Fruit fly (Drosophila melanogaster) whole organism, prepupa: ENCODE measurements around the gene Apt1.

Source experiments
- Blimp-1 ChIP-seq: fragments of 200-800 bp; sonication (Bioruptor generic); optimal IDR thresholded peaks from 3 replicates; lab custom pipeline; 2017; ENCODE audit warnings: missing biosample characterization, missing genetic modification characterization, mild to moderate bottlenecking, moderate library complexity, missing genetic modification reagents
- CG10631 ChIP-seq: fragments of 200-800 bp; sonication (Bioruptor generic); optimal IDR thresholded peaks from 2 replicates; lab custom pipeline; 2016; ENCODE audit warnings: missing biosample characterization, missing genetic modification characterization
- CG10669 ChIP-seq: fragments of 200-800 bp; sonication (Bioruptor generic); optimal IDR thresholded peaks from 3 replicates; lab custom pipeline; 2018; ENCODE audit warnings: missing biosample characterization, mild to moderate bottlenecking, missing genetic modification characterization, moderate library complexity
- CG11294 ChIP-seq: fragments of 200-800 bp; sonication (Bioruptor generic); IDR thresholded peaks from 2 replicates; pipeline ENCODE4 v1.3.6; 2022; ENCODE audit warnings: missing biosample characterization, missing genetic modification characterization
- CG11762 ChIP-seq: fragments of 200-800 bp; sonication (Bioruptor generic); optimal IDR thresholded peaks from 3 replicates; lab custom pipeline; 2016; ENCODE audit warnings: missing biosample characterization, missing genetic modification characterization; ENCODE audit not compliant: insufficient read depth
- CG15336 ChIP-seq: fragments of 200-800 bp; sonication (Bioruptor generic); IDR thresholded peaks from 2 replicates; pipeline ENCODE4 v1.3.6; 2022; ENCODE audit warnings: missing biosample characterization, missing genetic modification characterization
- CG1621 ChIP-seq: fragments of 200-800 bp; sonication (Bioruptor generic); optimal IDR thresholded peaks from 3 replicates; lab custom pipeline; 2018; ENCODE audit warnings: missing biosample characterization, mild to moderate bottlenecking, missing genetic modification characterization
- CG16779 ChIP-seq: fragments of 200-800 bp; sonication (Bioruptor generic); optimal IDR thresholded peaks from 3 replicates; lab custom pipeline; 2017; ENCODE audit warnings: missing biosample characterization, mild to moderate bottlenecking, missing genetic modification characterization
- CG3032 ChIP-seq: fragments of 200-800 bp; optimal IDR thresholded peaks from 2 replicates; lab custom pipeline; 2019; ENCODE audit warnings: missing biosample characterization, mild to moderate bottlenecking, missing genetic modification characterization, moderate library complexity
- CG31627 ChIP-seq: fragments of 200-800 bp; sonication (Bioruptor generic); optimal IDR thresholded peaks from 3 replicates; lab custom pipeline; 2016; ENCODE audit warnings: missing biosample characterization, missing genetic modification characterization
- CG32006 ChIP-seq: fragments of 200-800 bp; sonication (Bioruptor generic); optimal IDR thresholded peaks from 3 replicates; lab custom pipeline; 2017; ENCODE audit warnings: missing biosample characterization, mild to moderate bottlenecking, missing genetic modification characterization
- CG34406 ChIP-seq: fragments of 200-800 bp; sonication (Bioruptor generic); optimal IDR thresholded peaks from 3 replicates; lab custom pipeline; 2016; ENCODE audit warnings: missing biosample characterization, missing genetic modification characterization
- CG3919 ChIP-seq: fragments of 200-800 bp; sonication (Bioruptor generic); optimal IDR thresholded peaks from 3 replicates; lab custom pipeline; 2016; ENCODE audit warnings: missing biosample characterization, missing genetic modification characterization
- CG4318 ChIP-seq: fragments of 200-800 bp; sonication (Bioruptor generic); optimal IDR thresholded peaks from 3 replicates; lab custom pipeline; 2017; ENCODE audit warnings: missing biosample characterization, mild to moderate bottlenecking, missing genetic modification characterization
- CG6163 ChIP-seq: fragments of 200-800 bp; sonication (Bioruptor generic); IDR thresholded peaks from 3 replicates; pipeline ENCODE4 v1.3.6; 2022; ENCODE audit warnings: missing biosample characterization, missing genetic modification characterization
- CG6276 ChIP-seq: fragments of 200-800 bp; sonication (Bioruptor generic); optimal IDR thresholded peaks from 2 replicates; lab custom pipeline; 2017; ENCODE audit warnings: missing biosample characterization, mild to moderate bottlenecking, missing genetic modification characterization
- CG6792 ChIP-seq: fragments of 200-800 bp; sonication (Bioruptor generic); optimal IDR thresholded peaks from 3 replicates; lab custom pipeline; 2016; ENCODE audit warnings: missing biosample characterization, missing genetic modification characterization
- CG6808 ChIP-seq: fragments of 200-800 bp; sonication (Bioruptor generic); optimal IDR thresholded peaks from 3 replicates; lab custom pipeline; 2017; ENCODE audit warnings: missing biosample characterization, missing genetic modification characterization, mild to moderate bottlenecking, moderate library complexity, missing genetic modification reagents
- CG6854 ChIP-seq: fragments of 200-800 bp; sonication (Bioruptor generic); optimal IDR thresholded peaks from 2 replicates; lab custom pipeline; 2017; ENCODE audit warnings: missing biosample characterization, mild to moderate bottlenecking, missing genetic modification characterization
- CG7368 ChIP-seq: fragments of 200-800 bp; sonication (Bioruptor generic); optimal IDR thresholded peaks from 3 replicates; lab custom pipeline; 2016; ENCODE audit warnings: missing biosample characterization, missing genetic modification characterization
- CG8119 ChIP-seq: fragments of 200-800 bp; sonication (Bioruptor generic); IDR thresholded peaks from 3 replicates; pipeline ENCODE4 v1.3.6; 2022; ENCODE audit warnings: missing biosample characterization, missing genetic modification characterization
- CG8632 ChIP-seq: fragments of 200-800 bp; sonication (Bioruptor generic); optimal IDR thresholded peaks from 3 replicates; lab custom pipeline; 2016; ENCODE audit warnings: missing biosample characterization, missing genetic modification characterization
- Eip78C ChIP-seq: fragments of 200-800 bp; sonication (Bioruptor generic); peaks from one replicate; lab custom pipeline; 2016; ENCODE audit warnings: missing biosample characterization, missing genetic modification characterization
- Eip93F ChIP-seq: fragments of 200-800 bp; sonication (Bioruptor generic); optimal IDR thresholded peaks from 2 replicates; lab custom pipeline; 2016; ENCODE audit warnings: missing biosample characterization, mild to moderate bottlenecking, missing genetic modification characterization
- Ets21C ChIP-seq: fragments of 200-800 bp; sonication (Bioruptor generic); optimal IDR thresholded peaks from 3 replicates; lab custom pipeline; 2016; ENCODE audit warnings: missing biosample characterization, missing genetic modification characterization
- Ets96B ChIP-seq: fragments of 200-800 bp; optimal IDR thresholded peaks from 2 replicates; lab custom pipeline; 2019; ENCODE audit warnings: missing biosample characterization, mild to moderate bottlenecking, missing genetic modification characterization, moderate library complexity
- Gug ChIP-seq: fragments of 200-800 bp; sonication (Bioruptor generic); IDR thresholded peaks from 2 replicates; pipeline ENCODE4 v1.3.6; 2022; ENCODE audit warnings: missing biosample characterization, missing genetic modification characterization
- Hr39 ChIP-seq: fragments of 200-800 bp; sonication (Bioruptor generic); optimal IDR thresholded peaks from 2 replicates; lab custom pipeline; 2016; ENCODE audit warnings: missing biosample characterization, missing genetic modification characterization
- Hr4 ChIP-seq: fragments of 200-800 bp; sonication (Bioruptor generic); optimal IDR thresholded peaks from 3 replicates; lab custom pipeline; 2016; ENCODE audit warnings: missing biosample characterization, missing genetic modification characterization
- Lpt ChIP-seq: fragments of 200-800 bp; sonication (Bioruptor generic); optimal IDR thresholded peaks from 3 replicates; lab custom pipeline; 2016; ENCODE audit warnings: missing biosample characterization, missing genetic modification characterization
- OdsH ChIP-seq: fragments of 200-800 bp; sonication (Bioruptor generic); optimal IDR thresholded peaks from 3 replicates; lab custom pipeline; 2016; ENCODE audit warnings: missing biosample characterization, missing genetic modification characterization
- Smox ChIP-seq: fragments of 200-800 bp; sonication (Bioruptor generic); optimal IDR thresholded peaks from 3 replicates; lab custom pipeline; 2016; ENCODE audit warnings: missing biosample characterization, missing genetic modification characterization
- Sox102F ChIP-seq: fragments of 200-800 bp; sonication (Bioruptor generic); optimal IDR thresholded peaks from 2 replicates; lab custom pipeline; 2016; ENCODE audit warnings: missing biosample characterization, mild to moderate bottlenecking, missing genetic modification characterization
- Sox15 ChIP-seq: fragments of 200-800 bp; sonication (Bioruptor generic); optimal IDR thresholded peaks from 3 replicates; lab custom pipeline; 2016; ENCODE audit warnings: missing biosample characterization, missing genetic modification characterization
- achi ChIP-seq: fragments of 200-800 bp; sonication (Bioruptor generic); optimal IDR thresholded peaks from 3 replicates; lab custom pipeline; 2016; ENCODE audit warnings: missing biosample characterization, missing genetic modification characterization
- acj6 ChIP-seq: fragments of 200-800 bp; sonication (Bioruptor generic); optimal IDR thresholded peaks from 3 replicates; lab custom pipeline; 2016; ENCODE audit warnings: missing biosample characterization, missing genetic modification characterization
- cyc ChIP-seq: fragments of 200-800 bp; sonication (Bioruptor generic); optimal IDR thresholded peaks from 3 replicates; lab custom pipeline; 2016; ENCODE audit warnings: missing biosample characterization, missing genetic modification characterization
- dac ChIP-seq: fragments of 200-800 bp; sonication (Bioruptor generic); optimal IDR thresholded peaks from 2 replicates; lab custom pipeline; 2017; ENCODE audit warnings: missing biosample characterization, mild to moderate bottlenecking, missing genetic modification characterization
- dsx ChIP-seq: fragments of 200-800 bp; optimal IDR thresholded peaks from 3 replicates; lab custom pipeline; 2019; ENCODE audit warnings: missing biosample characterization, mild to moderate bottlenecking, missing genetic modification characterization, moderate library complexity; ENCODE audit not compliant: poor library complexity, severe bottlenecking
- eg ChIP-seq: fragments of 200-800 bp; sonication (Bioruptor generic); IDR thresholded peaks from 3 replicates; pipeline ENCODE4 v1.3.6; 2022; ENCODE audit warnings: missing biosample characterization, missing genetic modification characterization
- esn ChIP-seq: fragments of 200-800 bp; sonication (Bioruptor generic); optimal IDR thresholded peaks from 2 replicates; lab custom pipeline; 2016; ENCODE audit warnings: missing biosample characterization, mild to moderate bottlenecking, missing genetic modification characterization, moderate library complexity
- net ChIP-seq: fragments of 200-800 bp; sonication (Bioruptor generic); optimal IDR thresholded peaks from 3 replicates; lab custom pipeline; 2016; ENCODE audit warnings: missing biosample characterization, missing genetic modification characterization
- salr ChIP-seq, 2 experiments: fragments of 200-800 bp; sonication (Bioruptor generic); optimal IDR thresholded peaks; 3 replicates each; lab custom pipeline; 2016 to 2018; ENCODE audit warnings: missing biosample characterization in 2 of 2, missing genetic modification characterization in 2 of 2, mild to moderate bottlenecking in 1 of 2
- spab ChIP-seq: fragments of 200-800 bp; sonication (Bioruptor generic); optimal IDR thresholded peaks from 2 replicates; lab custom pipeline; 2017; ENCODE audit warnings: missing biosample characterization, mild to moderate bottlenecking, missing genetic modification characterization, missing genetic modification reagents
- ss ChIP-seq, 2 experiments: fragments of 200-800 bp; sonication (Bioruptor generic); optimal IDR thresholded peaks; 2 replicates in 1 of 2; 3 replicates in 1 of 2; lab custom pipeline; 2017 to 2018; ENCODE audit warnings: mild to moderate bottlenecking in 2 of 2, missing biosample characterization in 2 of 2, missing genetic modification characterization in 2 of 2, moderate library complexity in 1 of 2
- topi ChIP-seq: fragments of 200-800 bp; sonication (Bioruptor generic); optimal IDR thresholded peaks from 3 replicates; lab custom pipeline; 2016; ENCODE audit warnings: missing biosample characterization, missing genetic modification characterization
- vri ChIP-seq: fragments of 200-800 bp; sonication (Bioruptor generic); optimal IDR thresholded peaks from 3 replicates; lab custom pipeline; 2016; ENCODE audit warnings: missing biosample characterization, mild to moderate bottlenecking, missing genetic modification characterization

The Apt1 gene

dm6 chr3L:11591803-11592202 is 36.0 kb upstream of the Apt1 start:
- TF ChIP-seq CG1621 (tag; lab: Kevin White, UChicago) = no peak
- no peak for TF ChIP-seq CG16779 (tag; lab: Kevin White, UChicago)
- 0 out of 3 replicates have a peak, but pooled peaks have one; percentile 8 for TF ChIP-seq CG6163
- no peak for TF ChIP-seq Gug (GFP tag; lab: Robert Waterston, UW)
- TF ChIP-seq Eip78C (GFP tag; lab: Kevin White, UChicago) = no peak
- TF ChIP-seq CG4318 (GFP tag; lab: Kevin White, UChicago) = no peak
- TF ChIP-seq CG7368 (GFP tag; lab: Kevin White, UChicago) = peak; percentile 62
- TF ChIP-seq acj6 (GFP tag; lab: Kevin White, UChicago) = no peak
- TF ChIP-seq Sox102F = no peak
- TF ChIP-seq Eip93F (GFP tag; lab: Kevin White, UChicago) = no peak
- no peak for TF ChIP-seq vri (GFP tag; lab: Kevin White, UChicago)
- TF ChIP-seq CG8119 (GFP tag; lab: Robert Waterston, UW) = no peak
- no peak for TF ChIP-seq ss (GFP tag; optimal IDR thresholded peaks at IDR 0.05; lab: Kevin White, UChicago)
- TF ChIP-seq Sox15 (GFP tag; lab: Kevin White, UChicago) = no peak
- no peak for TF ChIP-seq Blimp-1 (GFP tag; lab: Kevin White, UChicago)
- no peak for TF ChIP-seq dac (GFP tag; lab: Kevin White, UChicago)

- TF ChIP-seq net = peak; percentile 9
- TF ChIP-seq CG6808 (GFP tag; lab: Kevin White, UChicago) = peak; percentile 29
- TF ChIP-seq esn = peak; percentile 17
- TF ChIP-seq Sox102F = no peak
- no peak for TF ChIP-seq CG1621 (tag; lab: Kevin White, UChicago)
- no peak for TF ChIP-seq CG11294 (GFP tag; lab: Robert Waterston, UW)
- TF ChIP-seq CG15336 (GFP tag; lab: Robert Waterston, UW) = peak; percentile 75
- no peak for TF ChIP-seq CG6854 (GFP tag; lab: Kevin White, UChicago)
- peak; percentile 26 for TF ChIP-seq CG10669 (GFP tag; lab: Kevin White, UChicago)
- TF ChIP-seq spab (GFP tag; lab: Kevin White, UChicago) = no peak
- 0 out of 3 replicates have a peak, but pooled peaks have one; percentile 54 for TF ChIP-seq eg (GFP tag; lab: Robert Waterston, UW)
- peak in 1 of 2 experiments; percentile 28 for TF ChIP-seq salr (GFP tag; optimal IDR thresholded peaks at IDR 0.05; lab: Kevin White, UChicago)
- TF ChIP-seq Blimp-1 (GFP tag; lab: Kevin White, UChicago) = no peak
- no peak for TF ChIP-seq Eip93F (GFP tag; lab: Kevin White, UChicago)
- peak; percentile 42 for TF ChIP-seq Hr4
- peak; percentile 43 for TF ChIP-seq CG6276
- no peak for TF ChIP-seq Sox15 (GFP tag; lab: Kevin White, UChicago)
- TF ChIP-seq acj6 (GFP tag; lab: Kevin White, UChicago) = peak; percentile 21
- TF ChIP-seq achi (GFP tag; lab: Kevin White, UChicago) = peak; percentile 42
- peak; percentile 11 for TF ChIP-seq Lpt
- peak; percentile 56 for TF ChIP-seq CG32006 (GFP tag; lab: Kevin White, UChicago)
- TF ChIP-seq CG4318 (GFP tag; lab: Kevin White, UChicago) = peak; percentile 2
- TF ChIP-seq dsx (GFP tag; lab: Kevin White, UChicago) = peak; percentile 44
- TF ChIP-seq OdsH (GFP tag; lab: Kevin White, UChicago) = peak; percentile 28
- TF ChIP-seq Smox (GFP tag; lab: Kevin White, UChicago) = no peak
- no peak for TF ChIP-seq CG6792
- TF ChIP-seq Hr39 (GFP tag; lab: Kevin White, UChicago) = no peak
- TF ChIP-seq cyc (GFP tag; lab: Kevin White, UChicago) = no peak
- peak; percentile 62 for TF ChIP-seq Eip78C (GFP tag; lab: Kevin White, UChicago)
- TF ChIP-seq CG3032 (tag; lab: Kevin White, UChicago) = peak; percentile 35
- peak; percentile 60 for TF ChIP-seq Ets96B (tag; lab: Kevin White, UChicago)
- peak; percentile 33 for TF ChIP-seq CG3919 (GFP tag; lab: Kevin White, UChicago)
- TF ChIP-seq CG10631 (GFP tag; lab: Kevin White, UChicago) = peak; percentile 10
- peak; percentile 33; the same call in 1 of the 2 replicates for TF ChIP-seq Gug (GFP tag; lab: Robert Waterston, UW)
- TF ChIP-seq ss (GFP tag; optimal IDR thresholded peaks at IDR 0.05; lab: Kevin White, UChicago) = peak in 1 of 2 experiments; percentile 45
- TF ChIP-seq CG8632 (GFP tag; lab: Kevin White, UChicago) = peak; percentile 23
- TF ChIP-seq Ets21C = no peak
- no peak for TF ChIP-seq CG31627 (GFP tag; lab: Kevin White, UChicago)
- no peak for TF ChIP-seq CG11762
- no peak for TF ChIP-seq topi (GFP tag; lab: Kevin White, UChicago)
- peak; percentile 82 for TF ChIP-seq CG8119 (GFP tag; lab: Robert Waterston, UW)
- TF ChIP-seq CG6163 = peak; percentile 61; the same call in 2 of the 3 replicates
- peak; percentile 22 for TF ChIP-seq CG34406 (GFP tag; lab: Kevin White, UChicago)
Measured at dm6 chr3L:11593778-11594177, 34.1 kb upstream of the Apt1 start.
